Worm (Caenorhabditis elegans) whole organism, L4 larva: ENCODE measurements around the gene W01G7.4.

Source experiments
- D1046.2 ChIP-seq: fragments of 200-800 bp; sonication (Bioruptor generic); IDR thresholded peaks from 2 replicates; pipeline ENCODE4 v1.3.6; 2022; ENCODE audit warnings: missing genetic modification characterization, missing compliant biosample characterization
- F37D6.2 ChIP-seq: sonication (generic microtip); optimal IDR thresholded peaks from 2 replicates; lab custom pipeline; 2016; ENCODE audit warnings: mild to moderate bottlenecking, missing genetic modification characterization, missing compliant biosample characterization
- F44E2.7 ChIP-seq: fragments of 200-800 bp; sonication (Bioruptor generic); IDR thresholded peaks from 2 replicates; pipeline ENCODE4 v2.1.2; 2022; ENCODE audit warnings: missing genetic modification characterization, missing compliant biosample characterization
- Y105C5A.15 ChIP-seq: fragments of 200-800 bp; sonication (Bioruptor generic); IDR thresholded peaks from 2 replicates; pipeline ENCODE4 v1.3.6; 2022; ENCODE audit warnings: missing genetic modification characterization, missing compliant biosample characterization
- Y5F2A.4 ChIP-seq: fragments of 200-800 bp; sonication (Bioruptor generic); optimal IDR thresholded peaks from 2 replicates; lab custom pipeline; 2018; ENCODE audit warnings: mild to moderate bottlenecking, missing genetic modification characterization, missing compliant biosample characterization
- ZK546.5 ChIP-seq, 2 experiments: sonication (generic microtip); optimal IDR thresholded peaks; 2 replicates each; lab custom pipeline; 2017; ENCODE audit warnings: missing biosample characterization in 2 of 2, missing genetic modification characterization in 2 of 2
- ceh-44 ChIP-seq: fragments of 200-800 bp; sonication (Bioruptor generic); IDR thresholded peaks from 2 replicates; pipeline ENCODE4 v1.3.6; 2022; ENCODE audit warnings: missing genetic modification reagents, missing genetic modification characterization, missing compliant biosample characterization
- ctbp-1 ChIP-seq: fragments of 200-800 bp; sonication (Bioruptor generic); IDR thresholded peaks from 2 replicates; pipeline ENCODE4 v1.3.6; 2022; ENCODE audit warnings: missing genetic modification reagents, missing genetic modification characterization, missing compliant biosample characterization
- daf-12 ChIP-seq: fragments of 150-350 bp; optimal IDR thresholded peaks from 2 replicates; lab custom pipeline; 2014; ENCODE audit warnings: missing biosample characterization, missing genetic modification reagents, missing genetic modification characterization
- daf-8 ChIP-seq: fragments of 200-800 bp; sonication (Bioruptor generic); IDR thresholded peaks from 2 replicates; pipeline ENCODE4 v1.3.6; 2022; ENCODE audit warnings: missing genetic modification characterization, missing compliant biosample characterization
- dpl-1 ChIP-seq: fragments of 150-350 bp; optimal IDR thresholded peaks from 2 replicates; lab custom pipeline; 2014; ENCODE audit warnings: missing biosample characterization, missing genetic modification reagents, missing genetic modification characterization
- egl-43 ChIP-seq: fragments of 200-800 bp; sonication (Bioruptor generic); IDR thresholded peaks from 2 replicates; pipeline ENCODE4 v1.3.6; 2022; ENCODE audit warnings: missing genetic modification reagents, missing genetic modification characterization, missing compliant biosample characterization
- fos-1 ChIP-seq: fragments of 150-350 bp; optimal IDR thresholded peaks from 2 replicates; lab custom pipeline; 2014; ENCODE audit warnings: missing biosample characterization, missing genetic modification characterization
- gei-8 ChIP-seq: fragments of 200-800 bp; sonication (Bioruptor generic); optimal IDR thresholded peaks from 2 replicates; lab custom pipeline; 2018; ENCODE audit warnings: mild to moderate bottlenecking, missing genetic modification characterization, missing compliant biosample characterization
- hif-1 ChIP-seq, 2 experiments: sonication (generic microtip); optimal IDR thresholded peaks; 2 replicates each; lab custom pipeline; 2016 to 2017; ENCODE audit warnings: missing compliant biosample characterization in 2 of 2, missing genetic modification characterization in 2 of 2, missing genetic modification reagents in 2 of 2, missing genotype in 2 of 2, mild to moderate bottlenecking in 1 of 2
- hmg-1.1 ChIP-seq: fragments of 200-800 bp; sonication (Bioruptor generic); IDR thresholded peaks from 2 replicates; pipeline ENCODE4 v1.3.6; 2022; ENCODE audit warnings: missing genetic modification reagents, missing genetic modification characterization, missing compliant biosample characterization
- lim-7 ChIP-seq: fragments of 200-800 bp; sonication (Bioruptor generic); IDR thresholded peaks from 2 replicates; pipeline ENCODE4 v1.3.6; 2022; ENCODE audit warnings: missing genetic modification characterization, missing compliant biosample characterization
- lin-13 ChIP-seq: fragments of 150-350 bp; optimal IDR thresholded peaks from 2 replicates; lab custom pipeline; 2014; ENCODE audit warnings: missing biosample characterization, missing genetic modification reagents, missing genetic modification characterization
- lin-29 ChIP-seq: fragments of 200-800 bp; sonication (Bioruptor generic); IDR thresholded peaks from 2 replicates; pipeline ENCODE4 v1.3.6; 2022; ENCODE audit warnings: missing genetic modification reagents, missing genetic modification characterization, missing compliant biosample characterization
- lir-3 ChIP-seq: sonication (generic microtip); optimal IDR thresholded peaks from 2 replicates; lab custom pipeline; 2016; ENCODE audit warnings: mild to moderate bottlenecking, missing genetic modification characterization, missing compliant biosample characterization
- madf-9 ChIP-seq: fragments of 200-800 bp; sonication (Bioruptor generic); conservative IDR thresholded peaks from 2 replicates; pipeline ENCODE4 v1.3.6; 2022; ENCODE audit warnings: missing genetic modification reagents, missing genetic modification characterization, missing compliant biosample characterization
- nhr-10 ChIP-seq: fragments of 150-350 bp; optimal IDR thresholded peaks from 2 replicates; lab custom pipeline; 2014; ENCODE audit warnings: missing biosample characterization, missing genetic modification characterization
- nhr-102 ChIP-seq: sonication (generic microtip); optimal IDR thresholded peaks from 2 replicates; lab custom pipeline; 2016; ENCODE audit warnings: mild to moderate bottlenecking, missing genetic modification characterization, moderate library complexity, missing compliant biosample characterization
- nhr-28 ChIP-seq: fragments of 150-350 bp; optimal IDR thresholded peaks from 2 replicates; lab custom pipeline; 2014; ENCODE audit warnings: missing biosample characterization, missing genetic modification characterization
- nhr-48 ChIP-seq: sonication (generic microtip); optimal IDR thresholded peaks from 2 replicates; lab custom pipeline; 2016; ENCODE audit warnings: mild to moderate bottlenecking, missing genetic modification characterization, missing compliant biosample characterization
- nhr-76 ChIP-seq: fragments of 150-350 bp; optimal IDR thresholded peaks from 2 replicates; lab custom pipeline; 2014; ENCODE audit warnings: missing biosample characterization, missing genetic modification characterization
- pha-4 ChIP-seq, 2 experiments: fragments of 150-350 bp in 1 of 2; fragments of 200-800 bp in 1 of 2; sonication (Bioruptor generic) in 1 of 2; IDR thresholded peaks in 1 of 2; optimal IDR thresholded peaks in 1 of 2; 2 replicates each; pipeline versions ENCODE4 v1.3.6 to Lab custom; 2014 to 2022; ENCODE audit warnings: missing genetic modification characterization in 2 of 2, missing genetic modification reagents in 2 of 2, missing biosample characterization in 1 of 2, missing compliant biosample characterization in 1 of 2
- rbr-2 ChIP-seq: sonication (generic microtip); optimal IDR thresholded peaks from 2 replicates; lab custom pipeline; 2016; ENCODE audit warnings: missing genotype, missing genetic modification characterization, missing compliant biosample characterization
- saeg-2 ChIP-seq: fragments of 200-800 bp; sonication (Bioruptor generic); IDR thresholded peaks from 2 replicates; pipeline ENCODE4 v1.3.6; 2022; ENCODE audit warnings: missing genetic modification reagents, missing genetic modification characterization, missing compliant biosample characterization
- skn-1 ChIP-seq: fragments of 150-350 bp; optimal IDR thresholded peaks from 2 replicates; lab custom pipeline; 2014; ENCODE audit warnings: missing biosample characterization, missing genetic modification characterization
- snpc-4 ChIP-seq: fragments of 150-350 bp; optimal IDR thresholded peaks from 2 replicates; lab custom pipeline; 2014; ENCODE audit warnings: missing biosample characterization, missing genetic modification characterization
- unc-62 ChIP-seq, 3 experiments: fragments of 150-350 bp in 1 of 3; sonication (generic microtip); optimal IDR thresholded peaks in 2 of 3; peaks in 1 of 3; 1 replicate in 1 of 3; 2 replicates in 2 of 3; lab custom pipeline; 2014 to 2017; ENCODE audit warnings: missing biosample characterization in 3 of 3, missing genetic modification characterization in 3 of 3, missing genetic modification reagents in 3 of 3, missing genotype in 1 of 3
- vab-7 ChIP-seq: fragments of 200-800 bp; sonication (Bioruptor generic); IDR thresholded peaks from 2 replicates; pipeline ENCODE4 v1.3.6; 2022; ENCODE audit warnings: missing genetic modification reagents, missing genetic modification characterization, missing compliant biosample characterization
- zfp-2 ChIP-seq: sonication (generic microtip); optimal IDR thresholded peaks from 2 replicates; lab custom pipeline; 2016; ENCODE audit warnings: mild to moderate bottlenecking, missing genetic modification characterization, missing compliant biosample characterization
- zip-2 ChIP-seq: fragments of 150-350 bp; optimal IDR thresholded peaks from 2 replicates; lab custom pipeline; 2014; ENCODE audit warnings: missing biosample characterization, missing genetic modification characterization

Gene W01G7.4

DNA sequence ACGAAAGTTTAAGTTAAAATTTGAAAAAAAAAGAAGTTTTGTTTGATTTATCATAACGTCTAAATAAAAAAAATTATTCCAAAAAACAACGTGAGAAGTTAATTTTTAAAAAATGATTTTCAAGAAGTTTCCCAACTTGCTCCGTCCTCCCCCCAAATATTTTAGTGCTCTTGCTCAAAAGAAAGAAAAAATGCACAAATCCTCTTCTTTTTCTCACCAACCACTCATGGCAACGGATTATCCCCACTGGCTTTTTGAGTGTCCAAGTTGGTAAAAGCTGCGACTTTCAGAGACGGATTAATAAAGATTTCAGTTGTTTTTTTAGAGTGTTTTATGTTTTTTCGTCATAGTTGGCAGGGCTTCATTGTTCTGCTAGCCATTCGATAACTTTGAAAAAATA lies 37.0 kb downstream of the W01G7.4 start, which contains the start of gene Y39G8C.2:
Gene Y39G8C.2 (minus strand): TSS at position 101 of the 400 bp plus-strand sequence.
- TF ChIP-seq madf-9 (GFP tag; lab: Robert Waterston, UW) (no peak), F44E2.7 (GFP tag; lab: Robert Waterston, UW) (no peak), rbr-2 (no peak), snpc-4 (tag; lab: Kevin White, UChicago) (no peak)

DNA sequence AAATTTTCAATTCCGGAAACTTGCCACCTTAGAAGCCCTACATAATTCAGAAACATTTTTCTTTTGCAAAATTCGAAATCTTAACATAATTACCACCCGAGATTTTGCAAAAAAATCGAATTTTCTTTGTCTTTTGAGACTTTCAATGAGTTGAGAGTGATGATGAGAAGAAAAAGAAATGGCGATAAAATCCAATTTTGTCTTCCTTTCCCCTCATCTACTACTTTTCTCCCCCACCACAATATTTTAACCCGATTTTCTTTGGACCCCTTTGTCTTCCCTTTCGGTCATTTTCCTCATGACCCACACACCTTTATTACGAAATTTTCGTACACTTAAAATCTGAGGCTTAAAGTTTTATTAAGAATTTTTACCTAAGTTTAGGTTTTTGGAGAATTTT lies 37.8 kb downstream of the W01G7.4 start:
- no peak for TF ChIP-seq ceh-44 (GFP tag; lab: Robert Waterston, UW)

DNA sequence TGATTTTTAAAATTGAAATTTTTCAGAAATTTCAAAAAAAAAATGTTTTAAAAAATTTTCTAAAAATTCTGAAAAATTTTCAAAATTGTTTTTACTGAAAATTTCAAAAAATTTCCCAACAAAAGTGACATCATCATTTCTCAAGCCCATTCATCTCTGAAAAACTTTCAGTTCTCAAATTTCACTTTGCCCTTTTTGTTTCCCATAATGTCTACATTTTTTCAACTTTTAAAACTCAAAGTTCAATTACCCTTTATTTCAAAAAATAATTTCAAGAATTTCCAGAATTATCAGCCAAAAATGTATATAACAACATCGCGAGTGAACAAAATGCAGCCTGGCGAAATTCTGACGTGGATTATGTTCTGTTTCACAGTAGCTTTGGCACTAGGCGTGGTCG lies 40.4 kb downstream of the W01G7.4 start, which contains the start of gene bkip-1:
Gene bkip-1 (plus strand): TSS at position 301 of the 400 bp plus-strand sequence.
- TF ChIP-seq fos-1 (tag; lab: Kevin White, UChicago), result no peak
- no peak for TF ChIP-seq nhr-28 (tag; lab: Kevin White, UChicago)
- no peak for TF ChIP-seq lir-3 (tag; lab: Kevin White, UChicago)
- TF ChIP-seq nhr-102 (tag; lab: Kevin White, UChicago), result no peak
- TF ChIP-seq hmg-1.1 (GFP tag; lab: Robert Waterston, UW), result no peak
- no peak for TF ChIP-seq saeg-2 (GFP tag; lab: Robert Waterston, UW)
- no peak for TF ChIP-seq nhr-76 (tag; lab: Kevin White, UChicago)
- TF ChIP-seq dpl-1 (GFP tag; lab: Kevin White, UChicago), result no peak
- TF ChIP-seq skn-1 (tag; lab: Kevin White, UChicago), result no peak
- TF ChIP-seq gei-8 (GFP tag; lab: Kevin White, UChicago), result no peak
- TF ChIP-seq Y5F2A.4 (GFP tag; lab: Kevin White, UChicago), result no peak
- TF ChIP-seq nhr-48 (tag; lab: Kevin White, UChicago), result no peak
- TF ChIP-seq hif-1 (tag; optimal IDR thresholded peaks at IDR 0.05; lab: Kevin White, UChicago), result no peak
- TF ChIP-seq ZK546.5 (tag; optimal IDR thresholded peaks at IDR 0.05; lab: Kevin White, UChicago), result no peak
- TF ChIP-seq, all 104 proteins: peak for 0

DNA sequence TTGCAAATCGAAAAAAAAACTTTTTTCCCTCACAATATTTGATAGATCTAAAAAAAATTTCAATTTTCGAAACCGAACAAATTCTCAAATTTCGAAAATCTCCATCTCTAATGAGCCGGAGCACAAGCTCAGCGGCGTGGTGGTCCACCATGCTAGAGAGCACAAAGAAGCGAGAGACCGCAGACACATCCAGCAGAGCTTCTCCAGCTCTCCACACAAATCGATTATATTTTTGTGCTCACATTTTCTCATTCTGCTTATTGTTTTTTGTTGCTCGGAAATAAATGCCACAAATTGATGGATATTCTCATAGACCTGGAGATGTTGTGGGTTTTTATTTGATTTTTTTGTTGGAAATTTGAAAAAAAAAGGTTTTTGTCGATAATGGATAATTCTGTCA lies 41.6 kb downstream of the W01G7.4 start:
- TF ChIP-seq lin-13 (GFP tag; lab: Kevin White, UChicago) (no peak), unc-62 (GFP tag; optimal IDR thresholded peaks at IDR 0.05 in 1 of 2; lab: Kevin White, UChicago) (peak in 1 of 2 experiments; percentile 29), unc-62 (tag; optimal IDR thresholded peaks at IDR 0.05; lab: Kevin White, UChicago) (no peak)

DNA sequence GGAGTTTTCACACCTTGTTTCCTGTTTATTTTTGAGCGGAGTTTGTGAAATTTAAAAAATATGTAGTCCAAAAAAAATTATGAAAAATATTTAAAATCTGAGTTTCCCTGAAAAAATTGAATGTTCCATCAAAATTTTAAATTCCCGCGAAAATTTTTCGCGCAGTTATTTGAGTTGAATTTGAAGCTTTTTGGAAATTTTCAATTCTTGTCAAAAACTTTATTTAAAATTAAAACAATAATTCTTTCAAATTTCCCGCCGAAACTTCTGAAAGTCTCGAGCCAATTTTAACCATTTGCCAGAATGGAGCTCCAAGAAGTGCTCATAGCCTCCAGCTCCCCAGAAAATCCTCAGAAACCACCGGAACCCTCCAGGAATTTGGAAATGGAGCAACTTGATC lies 43.9 kb downstream of the W01G7.4 start, which contains the start of gene gur-4:
Gene gur-4 (plus strand): TSS at position 301 of the 400 bp plus-strand sequence.
- TF ChIP-seq daf-8 (GFP tag; lab: Robert Waterston, UW), result no peak
- TF ChIP-seq ctbp-1, result no peak
- no peak for TF ChIP-seq lim-7
- TF ChIP-seq F37D6.2 (tag; lab: Kevin White, UChicago), result no peak
- no peak for TF ChIP-seq pha-4 (GFP tag; IDR thresholded peaks at IDR 0.05; lab: Robert Waterston, UW)
- no peak for TF ChIP-seq pha-4 (tag; optimal IDR thresholded peaks at IDR 0.05; lab: Kevin White, UChicago)
- no peak for TF ChIP-seq zip-2
- TF ChIP-seq saeg-2 (GFP tag; lab: Robert Waterston, UW), result no peak
- TF ChIP-seq Y105C5A.15 (GFP tag; lab: Robert Waterston, UW), result no peak
- no peak for TF ChIP-seq egl-43 (GFP tag; lab: Robert Waterston, UW)
- TF ChIP-seq D1046.2 (GFP tag; lab: Robert Waterston, UW), result no peak
- TF ChIP-seq lin-13 (GFP tag; lab: Kevin White, UChicago), result no peak
- TF ChIP-seq daf-12 (tag; lab: Kevin White, UChicago), result no peak
- TF ChIP-seq madf-9 (GFP tag; lab: Robert Waterston, UW), result no peak
- TF ChIP-seq gei-8 (GFP tag; lab: Kevin White, UChicago), result no peak
- TF ChIP-seq zfp-2 (tag; lab: Kevin White, UChicago), result no peak
- no peak for TF ChIP-seq nhr-10 (tag; lab: Kevin White, UChicago)
- TF ChIP-seq vab-7 (GFP tag; lab: Robert Waterston, UW), result no peak
- TF ChIP-seq lin-29 (GFP tag; lab: Robert Waterston, UW), result no peak
